Fruit fly (Drosophila melanogaster) whole organism, embryonic: ENCODE data around the gene CG43402.

ENCODE experiments used
- Abd-B ChIP-seq: fragments of 200-800 bp; sonication (Bioruptor generic); optimal IDR thresholded peaks from 2 replicates; lab custom pipeline; 2018; ENCODE audit warnings: missing biosample characterization, mild to moderate bottlenecking, missing genetic modification characterization, moderate library complexity
- Adf1 ChIP-seq: fragments of 200-800 bp; sonication (Bioruptor generic); IDR thresholded peaks from 2 replicates; pipeline ENCODE4 v1.3.6; 2022; ENCODE audit warnings: missing biosample characterization, missing genetic modification characterization
- Aef1 ChIP-seq: fragments of 200-800 bp; sonication (Bioruptor generic); IDR thresholded peaks from 3 replicates; pipeline ENCODE4 v1.3.6; 2022; ENCODE audit warnings: missing biosample characterization, missing genetic modification characterization
- B-H2 ChIP-seq: fragments of 200-800 bp; sonication (Bioruptor generic); optimal IDR thresholded peaks from 2 replicates; lab custom pipeline; 2018; ENCODE audit warnings: missing biosample characterization, mild to moderate bottlenecking, missing genetic modification characterization
- CG10543 ChIP-seq: fragments of 200-800 bp; sonication (Bioruptor generic); optimal IDR thresholded peaks from 3 replicates; lab custom pipeline; 2017; ENCODE audit warnings: missing biosample characterization, mild to moderate bottlenecking, missing genetic modification characterization, moderate library complexity
- CG12071 ChIP-seq: fragments of 200-800 bp; sonication (Bioruptor generic); optimal IDR thresholded peaks from 3 replicates; lab custom pipeline; 2018; ENCODE audit warnings: missing biosample characterization, mild to moderate bottlenecking, missing genetic modification characterization
- CG12236 ChIP-seq: fragments of 200-800 bp; sonication (Bioruptor generic); optimal IDR thresholded peaks from 2 replicates; lab custom pipeline; 2016; ENCODE audit warnings: missing biosample characterization, missing genetic modification characterization
- CG1233 ChIP-seq: fragments of 200-800 bp; sonication (Bioruptor generic); optimal IDR thresholded peaks from 4 replicates; lab custom pipeline; 2018; ENCODE audit warnings: missing biosample characterization, mild to moderate bottlenecking, missing genetic modification characterization
- CG13287 ChIP-seq: fragments of 200-800 bp; sonication (Bioruptor generic); IDR thresholded peaks from 2 replicates; pipeline ENCODE4 v1.3.6; 2022; ENCODE audit warnings: missing biosample characterization, missing genetic modification characterization; ENCODE audit not compliant: partially characterized antibody
- CG15011 ChIP-seq: fragments of 200-800 bp; sonication (Bioruptor generic); optimal IDR thresholded peaks from 3 replicates; lab custom pipeline; 2018; ENCODE audit warnings: missing biosample characterization, mild to moderate bottlenecking, missing genetic modification characterization
- CG1529 ChIP-seq: fragments of 200-800 bp; sonication (Bioruptor generic); optimal IDR thresholded peaks from 3 replicates; lab custom pipeline; 2018; ENCODE audit warnings: missing biosample characterization, missing genetic modification characterization
- CG18599 ChIP-seq: fragments of 200-800 bp; sonication (Bioruptor generic); optimal IDR thresholded peaks from 3 replicates; lab custom pipeline; 2017; ENCODE audit warnings: missing biosample characterization, missing genetic modification characterization, mild to moderate bottlenecking, moderate library complexity, missing genetic modification reagents
- CG3847 ChIP-seq: fragments of 200-800 bp; sonication (Bioruptor generic); IDR thresholded peaks from 2 replicates; pipeline ENCODE4 v1.3.6; 2022; ENCODE audit warnings: missing biosample characterization, missing genetic modification characterization
- CG4360 ChIP-seq: fragments of 200-800 bp; sonication (Bioruptor generic); IDR thresholded peaks from 2 replicates; pipeline ENCODE4 v1.3.6; 2022; ENCODE audit warnings: missing biosample characterization, missing genetic modification characterization
- CG4404 ChIP-seq: fragments of 200-800 bp; sonication (Bioruptor generic); IDR thresholded peaks from 2 replicates; pipeline ENCODE4 v1.3.6; 2022; ENCODE audit warnings: missing biosample characterization, missing genetic modification characterization
- CG4707 ChIP-seq: fragments of 200-800 bp; sonication (Bioruptor generic); optimal IDR thresholded peaks from 2 replicates; lab custom pipeline; 2018; ENCODE audit warnings: missing biosample characterization, mild to moderate bottlenecking, missing genetic modification characterization, moderate library complexity
- CG7786 ChIP-seq: fragments of 200-800 bp; sonication (Bioruptor generic); optimal IDR thresholded peaks from 2 replicates; lab custom pipeline; 2016; ENCODE audit warnings: missing biosample characterization, missing genetic modification characterization
- Dp ChIP-seq: fragments of 200-800 bp; sonication (Bioruptor generic); optimal IDR thresholded peaks from 2 replicates; lab custom pipeline; 2018; ENCODE audit warnings: missing biosample characterization, mild to moderate bottlenecking, missing genetic modification characterization, moderate library complexity
- H15 ChIP-seq: fragments of 200-800 bp; sonication (Bioruptor generic); IDR thresholded peaks from 3 replicates; pipeline ENCODE4 v1.3.6; 2022; ENCODE audit warnings: missing biosample characterization, missing genetic modification characterization
- H2.0 ChIP-seq: fragments of 200-800 bp; sonication (Bioruptor generic); IDR thresholded peaks from 2 replicates; pipeline ENCODE4 v1.3.6; 2022; ENCODE audit warnings: missing biosample characterization, missing genetic modification characterization
- HLH3B ChIP-seq: fragments of 200-800 bp; sonication (Bioruptor generic); IDR thresholded peaks from 2 replicates; pipeline ENCODE4 v1.3.6; 2022; ENCODE audit warnings: missing biosample characterization, missing genetic modification characterization
- MTF-1 ChIP-seq: fragments of 200-800 bp; sonication (Bioruptor generic); optimal IDR thresholded peaks from 2 replicates; lab custom pipeline; 2018; ENCODE audit warnings: missing biosample characterization, mild to moderate bottlenecking, missing genetic modification characterization, borderline replicate concordance
- Meics ChIP-seq: fragments of 200-800 bp; sonication (Bioruptor generic); optimal IDR thresholded peaks from 2 replicates; lab custom pipeline; 2017; ENCODE audit warnings: missing biosample characterization, mild to moderate bottlenecking, missing genetic modification characterization
- Optix ChIP-seq: fragments of 200-800 bp; sonication (Bioruptor generic); IDR thresholded peaks from 3 replicates; pipeline ENCODE4 v1.3.6; 2022; ENCODE audit warnings: missing biosample characterization, missing genetic modification characterization
- Rfx ChIP-seq: fragments of 200-800 bp; sonication (Bioruptor generic); IDR thresholded peaks from 2 replicates; pipeline ENCODE4 v1.3.6; 2022; ENCODE audit warnings: missing biosample characterization, missing genetic modification characterization
- Tbp ChIP-seq: fragments of >200 bp; optimal IDR thresholded peaks from 2 replicates; lab custom pipeline; 2018; ENCODE audit warnings: missing biosample characterization, missing genetic modification characterization
- amos ChIP-seq: fragments of 200-800 bp; sonication (Bioruptor generic); IDR thresholded peaks from 2 replicates; pipeline ENCODE4 v1.3.6; 2022; ENCODE audit warnings: missing biosample characterization, missing genetic modification characterization; ENCODE audit not compliant: partially characterized antibody
- cad ChIP-seq: fragments of >200 bp; optimal IDR thresholded peaks from 2 replicates; lab custom pipeline; 2017; ENCODE audit warnings: missing biosample characterization, missing genetic modification characterization
- chif ChIP-seq, 2 experiments: fragments of 200-800 bp; sonication (Bioruptor generic); optimal IDR thresholded peaks; 3 replicates each; lab custom pipeline; 2016; ENCODE audit warnings: missing biosample characterization in 2 of 2, missing genetic modification characterization in 2 of 2
- ci ChIP-seq: fragments of 200-800 bp; sonication (Bioruptor generic); IDR thresholded peaks from 3 replicates; pipeline ENCODE4 v1.3.6; 2022; ENCODE audit warnings: missing biosample characterization, missing genetic modification characterization
- crp ChIP-seq, 2 experiments: fragments of 200-800 bp; sonication (Bioruptor generic); optimal IDR thresholded peaks; 2 replicates in 1 of 2; 3 replicates in 1 of 2; lab custom pipeline; 2017; ENCODE audit warnings: missing biosample characterization in 2 of 2, missing genetic modification characterization in 2 of 2, mild to moderate bottlenecking in 1 of 2, moderate library complexity in 1 of 2
- dati ChIP-seq: fragments of 200-800 bp; sonication (Bioruptor generic); IDR thresholded peaks from 2 replicates; pipeline ENCODE4 v1.3.6; 2022; ENCODE audit warnings: missing biosample characterization, missing genetic modification characterization
- dmrt11E ChIP-seq: fragments of 200-800 bp; sonication (Bioruptor generic); optimal IDR thresholded peaks from 3 replicates; lab custom pipeline; 2018; ENCODE audit warnings: missing biosample characterization, mild to moderate bottlenecking, missing genetic modification characterization, moderate library complexity
- dysf ChIP-seq: fragments of 200-800 bp; sonication (Bioruptor generic); IDR thresholded peaks from 3 replicates; pipeline ENCODE4 v1.3.6; 2022; ENCODE audit warnings: missing biosample characterization, missing genetic modification characterization
- en ChIP-seq: fragments of 200-800 bp; sonication (Bioruptor generic); optimal IDR thresholded peaks from 2 replicates; lab custom pipeline; 2016; ENCODE audit warnings: missing biosample characterization, missing genetic modification characterization
- grau ChIP-seq: fragments of 200-800 bp; optimal IDR thresholded peaks from 3 replicates; lab custom pipeline; 2019; ENCODE audit warnings: missing biosample characterization, mild to moderate bottlenecking, missing genetic modification characterization, moderate library complexity
- gsb ChIP-seq: fragments of 200-800 bp; sonication (Bioruptor generic); IDR thresholded peaks from 2 replicates; pipeline ENCODE4 v1.3.6; 2022; ENCODE audit warnings: missing biosample characterization, missing genetic modification characterization
- inv ChIP-seq: fragments of 200-800 bp; sonication (Bioruptor generic); IDR thresholded peaks from 2 replicates; pipeline ENCODE4 v1.3.6; 2022; ENCODE audit warnings: missing biosample characterization, missing genetic modification characterization; ENCODE audit not compliant: partially characterized antibody
- jigr1 ChIP-seq: fragments of 200-800 bp; sonication (Bioruptor generic); IDR thresholded peaks from 3 replicates; pipeline ENCODE4 v1.3.6; 2022; ENCODE audit warnings: missing biosample characterization, missing genetic modification characterization
- klu ChIP-seq: fragments of 200-800 bp; sonication (Bioruptor generic); IDR thresholded peaks from 2 replicates; pipeline ENCODE4 v1.3.6; 2022; ENCODE audit warnings: missing biosample characterization, missing genetic modification characterization
- lbe ChIP-seq: fragments of 200-800 bp; sonication (Bioruptor generic); optimal IDR thresholded peaks from 2 replicates; lab custom pipeline; 2016; ENCODE audit warnings: missing biosample characterization, mild to moderate bottlenecking, missing genetic modification characterization
- lola ChIP-seq, 3 experiments: fragments of >200 bp in 2 of 3; fragments of 200-800 bp in 1 of 3; sonication (Bioruptor generic) in 1 of 3; optimal IDR thresholded peaks; 2 replicates each; lab custom pipeline; 2017 to 2019; ENCODE audit warnings: missing biosample characterization in 3 of 3, missing genetic modification characterization in 3 of 3, mild to moderate bottlenecking in 1 of 3, moderate library complexity in 1 of 3
- mam ChIP-seq: fragments of 200-800 bp; sonication (Bioruptor generic); optimal IDR thresholded peaks from 3 replicates; lab custom pipeline; 2016; ENCODE audit warnings: missing biosample characterization, missing genetic modification characterization
- mld ChIP-seq: fragments of 200-800 bp; sonication (Bioruptor generic); IDR thresholded peaks from 3 replicates; pipeline ENCODE4 v1.3.6; 2022; ENCODE audit warnings: missing biosample characterization, missing genetic modification characterization; ENCODE audit not compliant: partially characterized antibody
- shn ChIP-seq: fragments of 200-800 bp; sonication (Bioruptor generic); optimal IDR thresholded peaks from 3 replicates; lab custom pipeline; 2016; ENCODE audit warnings: missing biosample characterization, missing genetic modification characterization
- sim ChIP-seq: fragments of 200-800 bp; sonication (Bioruptor generic); IDR thresholded peaks from 2 replicates; pipeline ENCODE4 v1.3.6; 2022; ENCODE audit warnings: missing biosample characterization, missing genetic modification characterization
- tin ChIP-seq: fragments of 200-800 bp; sonication (Bioruptor generic); optimal IDR thresholded peaks from 3 replicates; lab custom pipeline; 2016; ENCODE audit warnings: missing biosample characterization, missing genetic modification characterization
- tll ChIP-seq, 2 experiments: fragments of 200-800 bp in 1 of 2; fragments of >200 bp in 1 of 2; sonication (Bioruptor generic) in 1 of 2; optimal IDR thresholded peaks; 2 replicates each; lab custom pipeline; 2017 to 2019; ENCODE audit warnings: missing biosample characterization in 2 of 2, missing genetic modification characterization in 2 of 2, mild to moderate bottlenecking in 1 of 2, moderate library complexity in 1 of 2
- unpg ChIP-seq: fragments of 200-800 bp; sonication (Bioruptor generic); optimal IDR thresholded peaks from 3 replicates; lab custom pipeline; 2018; ENCODE audit warnings: missing biosample characterization, mild to moderate bottlenecking, missing genetic modification characterization, moderate library complexity
- zen ChIP-seq: fragments of 200-800 bp; sonication (Bioruptor generic); optimal IDR thresholded peaks from 3 replicates; lab custom pipeline; 2018; ENCODE audit warnings: missing biosample characterization, mild to moderate bottlenecking, missing genetic modification characterization, moderate library complexity

CG43402 gene

DNA sequence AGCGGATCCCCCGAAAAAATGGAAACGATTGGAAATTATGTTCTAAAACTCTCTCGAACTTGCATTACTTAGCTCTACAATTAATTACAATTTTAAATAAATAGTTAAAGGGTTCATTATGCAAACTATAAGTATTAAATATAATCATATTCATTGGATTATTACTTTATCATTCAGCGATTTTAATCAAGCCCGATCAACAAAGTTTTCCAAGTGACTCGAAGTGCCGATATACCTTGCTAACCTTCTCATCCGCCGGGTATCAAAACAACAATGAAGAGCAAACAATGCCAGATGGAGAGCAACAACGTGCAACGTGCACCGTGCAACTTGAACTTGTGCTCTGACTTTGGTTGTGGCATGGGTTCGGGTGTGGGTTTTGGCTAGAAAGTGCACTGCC, 13.9 kb downstream of the CG43402 start (continued):
- TF ChIP-seq CG15011 (GFP tag; lab: Kevin White, UChicago) (peak; percentile 7), tin (GFP tag; lab: Kevin White, UChicago) (peak; percentile 62), shn (GFP tag; lab: Kevin White, UChicago) (no peak), ci (peak; percentile 67; the same call in 2 of the 3 replicates), mam (GFP tag; lab: Kevin White, UChicago) (no peak), CG18599 (GFP tag; lab: Kevin White, UChicago) (no peak), CG1233 (GFP tag; lab: Kevin White, UChicago) (no peak), B-H2 (GFP tag; lab: Kevin White, UChicago) (no peak), klu (GFP tag; lab: Robert Waterston, UW) (no peak), amos (GFP tag; lab: Robert Waterston, UW) (no peak), mld (GFP tag; lab: Robert Waterston, UW) (no peak), jigr1 (no peak), grau (tag; lab: Kevin White, UChicago) (peak; percentile 55), CG12236 (GFP tag; lab: Kevin White, UChicago) (no peak), MTF-1 (peak; percentile 24), dmrt11E (tag; lab: Kevin White, UChicago) (peak; percentile 91), CG1529 (GFP tag; lab: Kevin White, UChicago) (peak; percentile 45), CG4360 (no peak), crp (GFP tag; optimal IDR thresholded peaks at IDR 0.05; lab: Kevin White, UChicago) (no peak), gsb (GFP tag; lab: Robert Waterston, UW) (no peak), CG10543 (GFP tag; lab: Kevin White, UChicago) (no peak), unpg (peak; percentile 59), CG3847 (GFP tag; lab: Robert Waterston, UW) (0 out of 2 replicates have a peak, but pooled peaks have one; percentile 17), zen (tag; lab: Kevin White, UChicago) (peak; percentile 72), sim (GFP tag; lab: Robert Waterston, UW) (peak; percentile 44; the same call in 1 of the 2 replicates), CG4707 (GFP tag; lab: Kevin White, UChicago) (no peak), cad (GFP tag; lab: Kevin White, UChicago) (no peak), Rfx (no peak), Meics (GFP tag; lab: Kevin White, UChicago) (no peak), Optix (no peak), CG13287 (no peak), Adf1 (no peak), en (GFP tag; lab: Kevin White, UChicago) (no peak), tll (GFP tag; optimal IDR thresholded peaks at IDR 0.05; lab: Kevin White, UChicago) (no peak), Abd-B (GFP tag; lab: Kevin White, UChicago) (peak; percentile 5), Dp (GFP tag; lab: Kevin White, UChicago) (no peak), inv (GFP tag; lab: Robert Waterston, UW) (no peak), lola (GFP tag; optimal IDR thresholded peaks at IDR 0.05; lab: Kevin White, UChicago) (peak in 1 of 3 experiments; percentile 81), CG4404 (GFP tag; lab: Robert Waterston, UW) (peak; percentile 78), H15 (GFP tag; lab: Robert Waterston, UW) (peak; percentile 36; the same call in 1 of the 3 replicates), lbe (no peak), dysf (GFP tag; lab: Robert Waterston, UW) (0 out of 3 replicates have a peak, but pooled peaks have one; percentile 20), chif (GFP tag; optimal IDR thresholded peaks at IDR 0.05; lab: Kevin White, UChicago) (peak; percentile 47 to 52), Tbp (GFP tag; lab: Kevin White, UChicago) (no peak), CG7786 (GFP tag; lab: Kevin White, UChicago) (no peak), H2.0 (peak; percentile 45), Aef1 (no peak; the same call in 2 of the 3 replicates), CG12071 (GFP tag; lab: Kevin White, UChicago) (no peak), dati (GFP tag; lab: Robert Waterston, UW) (no peak), HLH3B (GFP tag; lab: Robert Waterston, UW) (0 out of 2 replicates have a peak, but pooled peaks have one; percentile 36)
